Fruit fly (Drosophila melanogaster) S2 (cell line): ENCODE results near the gene CG17068.

ENCODE experiments used
- CG8478 ChIP-seq: fragments of >200 bp; optimal IDR thresholded peaks from 2 replicates; lab custom pipeline; 2018
- CTCF ChIP-seq, 2 experiments: fragments of >200 bp; optimal IDR thresholded peaks; 2 replicates each; lab custom pipeline; 2018

DNA sequence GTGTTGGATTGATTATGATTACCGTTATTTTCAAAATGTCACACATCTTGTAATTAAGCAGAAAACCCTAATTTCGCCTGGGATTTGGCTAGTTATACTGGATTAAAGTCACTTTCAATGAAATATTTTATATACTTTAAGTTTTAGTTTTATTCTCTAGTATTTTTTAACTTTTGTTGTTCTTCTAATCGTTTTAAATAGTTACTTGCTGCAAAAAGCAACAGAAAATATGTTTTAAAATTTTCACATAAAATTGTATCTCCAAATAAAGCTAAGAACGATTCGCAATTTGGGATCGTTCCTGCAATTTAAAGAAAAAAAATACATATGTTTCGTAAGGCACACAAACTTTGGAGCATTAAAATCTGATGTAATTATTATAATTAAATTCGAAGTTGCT is 18.8 kb upstream of the CG17068 start, which contains the start of gene Inx6:
- TF ChIP-seq CG8478 (lab: Kevin White, UChicago) = no peak
- TF ChIP-seq CTCF (optimal IDR thresholded peaks at IDR 0.05; lab: Kevin White, UChicago) = no peak
